Worm (Caenorhabditis elegans): ENCODE measurements around the gene lin-54.

- TF ChIP-seq sptf-1 (tag; optimal IDR thresholded peaks at IDR 0.05), result no peak
- TF ChIP-seq nhr-28 (tag; optimal IDR thresholded peaks at IDR 0.05), result no peak
- TF ChIP-seq lin-13 (tag; optimal IDR thresholded peaks at IDR 0.05), result no peak
- TF ChIP-seq pha-4 (tag; optimal IDR thresholded peaks at IDR 0.05), result no peak
- no peak for TF ChIP-seq unc-62 (GFP tag; optimal IDR thresholded peaks at IDR 0.05)
- TF ChIP-seq lsy-2 (tag; optimal IDR thresholded peaks at IDR 0.05), result no peak
- no peak for TF ChIP-seq M03D4.4 (tag; optimal IDR thresholded peaks at IDR 0.05)
- TF ChIP-seq nhr-76 (tag; optimal IDR thresholded peaks at IDR 0.05), result no peak
- TF ChIP-seq ztf-11 (tag; optimal IDR thresholded peaks at IDR 0.05), result no peak
- TF ChIP-seq elt-3 (tag; optimal IDR thresholded peaks at IDR 0.05), result no peak
- TF ChIP-seq ces-1 (GFP tag; optimal IDR thresholded peaks at IDR 0.05), result no peak
- no peak for TF ChIP-seq snpc-4 (tag; optimal IDR thresholded peaks at IDR 0.05)
- no peak for TF ChIP-seq flh-1 (GFP tag; optimal IDR thresholded peaks at IDR 0.05)
- TF ChIP-seq nhr-237 (tag; optimal IDR thresholded peaks at IDR 0.05), result no peak
These were observed 15.0 kb downstream of the lin-54 start, which contains the start of gene bus-12 for ce11 chrIV:13255886-13256285.

Measured in whole organism, mixed stage, embryonic.